Worm (Caenorhabditis elegans): ENCODE data around the gene pezo-1.

ce11 chrIV:9398512-9398911 is 32.2 kb upstream of the pezo-1 start, which contains the start of gene F56D5.2:
- TF ChIP-seq scrt-1 (GFP tag; IDR thresholded peaks at IDR 0.05) (no peak), pes-1 (GFP tag; IDR thresholded peaks at IDR 0.05) (no peak)
